Worm (Caenorhabditis elegans): ENCODE measurements around the gene ncx-7.

ncx-7 gene

ce11 chrIII:9720191-9720590 lies at the start of gene ncx-7:
Gene ncx-7, minus strand, starts transcription at chrIII:9720291.
- TF ChIP-seq unc-62 (GFP tag; optimal IDR thresholded peaks at IDR 0.05): no peak

- no peak for TF ChIP-seq unc-62 (GFP tag; optimal IDR thresholded peaks at IDR 0.05)
Measured at ce11 chrIII:9768023-9768422, 47.9 kb upstream of the ncx-7 start.

DNA sequence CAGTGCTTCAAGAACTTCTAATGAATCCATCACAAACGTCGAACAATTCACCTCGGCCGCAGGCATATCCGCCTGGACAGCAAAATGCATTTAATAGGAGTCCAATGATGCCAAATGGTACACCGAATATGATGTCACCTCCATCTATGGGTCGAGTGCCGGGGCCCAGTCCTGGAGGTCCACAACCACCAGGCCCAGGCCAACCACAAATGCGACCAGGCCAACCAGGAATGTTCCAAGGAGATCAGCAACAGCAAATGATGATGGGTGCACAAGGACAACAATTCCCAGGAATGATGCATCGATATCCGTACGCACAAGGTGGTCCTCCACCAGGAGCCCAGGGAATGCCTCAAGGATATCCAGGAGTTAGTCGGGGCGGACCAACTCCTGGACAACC lies 47.0 kb upstream of the ncx-7 start:
- no peak for TF ChIP-seq unc-62 (GFP tag; optimal IDR thresholded peaks at IDR 0.05)

DNA sequence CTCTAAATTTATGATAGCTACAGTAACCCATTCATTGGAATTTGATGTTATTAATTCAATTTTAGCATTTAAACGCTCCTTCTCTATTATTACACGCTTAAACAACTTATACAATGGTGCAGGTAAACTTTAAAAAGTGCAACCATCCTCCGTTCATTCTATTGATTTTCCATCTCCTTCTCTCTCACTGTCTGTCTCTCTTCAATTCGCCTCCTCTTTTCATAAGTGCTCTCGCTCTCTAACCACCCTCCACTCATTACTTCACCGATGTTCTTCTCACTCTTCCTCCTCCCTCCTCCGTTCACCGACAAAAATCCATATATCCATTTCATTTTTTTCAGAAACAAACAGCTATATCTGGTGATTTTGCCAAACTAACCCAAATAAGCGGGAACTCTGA lies 46.1 kb upstream of the ncx-7 start, which contains the start of gene cbp-1:
Gene cbp-1 (plus strand): TSS at position 335 of the 400 bp plus-strand sequence.
- no peak for TF ChIP-seq unc-62 (GFP tag; optimal IDR thresholded peaks at IDR 0.05)

DNA sequence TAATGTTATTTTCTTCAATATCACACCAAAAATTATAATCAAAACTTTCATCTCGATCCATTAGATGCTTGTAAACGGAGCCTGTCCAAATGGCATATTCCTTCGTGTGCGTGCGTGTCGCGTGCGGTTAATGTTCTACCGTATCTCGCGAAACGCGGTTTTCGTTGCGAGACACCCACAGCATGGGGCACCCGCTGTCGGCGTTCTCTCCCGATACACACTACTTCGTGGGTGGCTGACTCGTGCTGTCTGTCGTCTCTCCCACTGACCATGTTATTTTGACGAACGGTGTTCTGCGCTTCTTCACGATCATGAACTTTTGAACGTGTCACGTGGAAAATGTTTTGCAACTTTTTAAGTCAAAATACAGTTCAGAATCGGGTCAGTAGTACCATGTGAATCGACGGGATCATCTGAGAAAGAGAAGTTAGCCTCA lies 45.4 kb upstream of the ncx-7 start:
- no peak for TF ChIP-seq unc-62 (GFP tag; optimal IDR thresholded peaks at IDR 0.05)

DNA sequence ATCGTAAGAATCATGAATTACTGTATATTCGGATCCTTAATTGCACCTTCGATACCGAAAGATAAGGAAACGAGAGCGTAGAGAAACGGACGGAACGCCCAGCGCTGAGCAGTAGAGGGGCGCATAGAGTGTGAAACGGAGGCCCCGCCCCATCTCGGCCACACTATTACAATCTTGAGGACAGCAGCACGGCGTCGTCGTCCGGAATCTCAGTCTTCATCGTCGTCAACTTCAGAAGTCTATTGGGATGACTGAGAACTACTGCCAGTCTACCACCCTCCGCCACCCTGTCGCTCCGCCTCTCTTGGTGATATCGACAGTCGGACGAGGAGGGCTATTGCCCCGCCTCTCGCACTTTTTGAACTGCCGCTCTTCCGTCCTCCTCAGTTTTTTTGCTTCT lies 44.6 kb upstream of the ncx-7 start:
- no peak for TF ChIP-seq unc-62 (GFP tag; optimal IDR thresholded peaks at IDR 0.05)

DNA sequence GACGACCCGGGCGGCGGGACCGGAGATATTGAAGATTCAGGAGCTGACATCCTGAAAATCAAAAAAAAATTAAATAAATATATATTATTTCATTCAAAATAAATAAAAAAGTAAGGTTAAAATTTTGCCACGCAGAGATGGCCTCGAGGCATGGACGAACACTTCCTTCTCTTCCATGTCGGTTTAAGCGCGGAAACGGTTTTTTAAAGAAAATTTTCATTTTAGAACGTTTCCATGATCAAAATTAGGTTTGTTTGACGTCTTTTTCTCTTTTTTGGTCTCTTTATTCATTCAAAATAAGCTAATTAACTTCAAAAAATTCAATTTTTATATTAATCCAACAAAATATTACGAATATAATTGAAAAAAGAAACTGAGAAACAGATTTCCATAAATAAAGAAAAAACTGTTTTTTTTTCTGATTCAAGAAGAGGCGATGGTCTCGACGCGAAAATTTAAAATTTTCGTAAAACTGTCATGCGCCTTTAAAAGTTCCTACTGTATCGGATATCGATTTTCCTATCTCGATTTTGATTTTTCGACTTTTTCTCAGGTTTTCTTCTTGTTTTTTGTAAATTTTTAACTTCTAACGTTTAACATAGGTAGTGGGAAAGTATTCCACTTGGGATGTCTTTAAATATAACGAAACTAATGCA lies 42.1 kb upstream of the ncx-7 start, which contains the start of gene gcc-2:
Gene gcc-2 (minus strand): TSS at position 51 of the 656 bp plus-strand sequence.
- no peak for TF ChIP-seq unc-62 (GFP tag; optimal IDR thresholded peaks at IDR 0.05)

DNA sequence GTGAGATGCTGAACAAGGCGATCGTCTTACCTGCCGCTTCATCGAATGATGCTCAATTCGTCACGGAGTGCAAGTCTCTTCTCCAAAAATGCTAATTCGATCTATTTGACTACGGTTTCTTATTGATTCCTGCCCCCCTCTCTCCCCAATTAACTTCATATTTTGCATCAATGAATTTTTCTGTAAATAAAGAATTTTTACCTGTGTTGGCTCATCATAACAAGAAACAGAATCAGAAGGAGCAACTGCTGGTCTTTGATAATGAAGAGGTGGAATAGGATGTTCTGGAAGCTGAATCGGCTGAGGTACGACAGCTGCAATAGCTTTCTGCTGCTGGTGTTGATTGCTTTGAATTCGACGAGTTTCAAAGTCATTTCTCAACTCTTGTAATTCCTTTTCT lies 40.1 kb upstream of the ncx-7 start:
- no peak for TF ChIP-seq unc-62 (GFP tag; optimal IDR thresholded peaks at IDR 0.05)

ce11 chrIII:9758848-9759247 lies 38.8 kb upstream of the ncx-7 start, which contains the start of gene rmd-1:
Gene rmd-1, plus strand, starts transcription at chrIII:9759094.
- no peak for TF ChIP-seq unc-62 (GFP tag; optimal IDR thresholded peaks at IDR 0.05)

DNA sequence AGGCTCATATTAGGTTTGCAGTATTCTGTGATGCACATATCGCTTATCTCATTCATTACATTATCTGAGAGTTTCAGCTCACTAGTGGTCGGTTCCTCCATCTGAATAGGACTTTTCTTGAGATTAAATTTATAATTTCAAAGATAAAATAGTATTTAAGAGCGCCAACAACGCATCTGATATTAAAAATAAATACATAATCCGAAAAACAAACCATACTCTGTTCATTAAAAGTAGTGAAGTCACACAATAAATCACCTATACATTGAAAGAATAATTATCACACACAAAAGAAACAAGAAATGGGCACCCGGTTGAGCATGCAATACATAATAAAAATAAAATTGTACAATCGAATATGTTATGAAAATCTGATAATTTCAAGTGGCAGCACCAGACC lies 37.3 kb upstream of the ncx-7 start, which contains the start of gene vps-53:
Gene vps-53 (minus strand): TSS at position 101 of the 400 bp plus-strand sequence.
- no peak for TF ChIP-seq unc-62 (GFP tag; optimal IDR thresholded peaks at IDR 0.05)

DNA sequence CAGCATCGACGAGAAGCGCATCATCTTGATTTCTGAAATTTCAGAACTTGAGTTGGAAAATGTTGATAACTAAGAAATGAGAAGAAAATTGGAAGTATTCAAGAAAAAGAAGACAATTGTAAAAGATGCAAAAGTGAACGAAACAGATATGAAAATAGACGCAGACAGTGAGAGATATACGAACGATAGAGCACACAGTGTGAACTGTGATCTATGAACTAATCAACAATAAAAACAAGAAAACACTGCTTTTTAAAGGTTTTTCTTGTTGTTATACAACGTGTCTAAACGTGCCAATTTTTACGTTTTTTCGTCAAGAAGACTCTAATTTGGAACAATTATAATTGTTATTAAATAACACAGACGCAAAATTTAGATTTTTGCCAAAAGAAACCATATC lies 32.8 kb upstream of the ncx-7 start, which contains the start of gene ech-6:
Gene ech-6 (minus strand): TSS at position 32 of the 400 bp plus-strand sequence.
- no peak for TF ChIP-seq unc-62 (GFP tag; optimal IDR thresholded peaks at IDR 0.05)

ce11 chrIII:9751074-9751473 lies 31.0 kb upstream of the ncx-7 start, which contains the start of gene T05G5.5:
Gene T05G5.5, minus strand, starts transcription at chrIII:9751432.
- TF ChIP-seq unc-62 (GFP tag; optimal IDR thresholded peaks at IDR 0.05): no peak

DNA sequence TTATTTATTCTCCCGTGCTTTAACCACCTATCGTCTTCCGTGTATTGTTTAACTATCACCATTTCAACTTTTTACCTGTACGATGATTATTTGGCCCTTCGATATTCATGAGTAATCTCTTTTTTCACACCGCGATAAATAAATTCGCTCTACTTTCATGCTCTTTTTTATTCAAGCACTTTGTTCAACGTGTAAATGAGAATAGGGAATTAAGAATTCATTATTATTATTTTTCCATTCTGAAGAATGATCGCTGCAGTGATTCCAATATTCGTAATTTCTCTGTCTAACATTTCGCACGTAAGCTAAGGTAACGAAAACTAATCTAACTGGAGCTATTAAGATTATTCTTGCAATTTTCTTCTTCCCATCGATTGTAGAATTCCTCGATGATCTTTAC lies 28.6 kb upstream of the ncx-7 start, which contains the start of gene T05G5.4:
Gene T05G5.4 (plus strand): TSS at position 241 of the 400 bp plus-strand sequence.
- TF ChIP-seq unc-62 (GFP tag; optimal IDR thresholded peaks at IDR 0.05): no peak

DNA sequence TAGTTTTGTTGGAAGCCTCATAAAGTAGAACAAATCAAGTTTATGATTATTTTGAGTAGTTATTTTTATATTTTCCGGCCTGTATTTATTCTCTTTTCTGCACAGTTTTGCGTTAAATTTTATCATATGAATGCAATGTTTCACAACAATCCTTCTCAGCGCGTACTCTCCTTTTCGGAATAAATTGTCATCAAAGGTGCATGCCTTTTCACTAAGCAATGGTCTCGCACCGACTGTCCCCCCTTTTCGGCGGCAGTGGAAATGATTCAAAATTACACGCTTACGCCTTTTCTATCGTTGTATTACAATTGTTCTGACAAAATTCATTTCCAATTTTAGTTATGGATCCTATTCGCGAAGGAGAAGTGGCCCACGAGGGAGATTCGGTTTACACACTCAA lies 27.0 kb upstream of the ncx-7 start, which contains the start of the genes iff-1 and cdk-1:
Gene iff-1 (minus strand): TSS at position 61 of the 400 bp plus-strand sequence.
Gene cdk-1 (plus strand): TSS at position 340 of the 400 bp plus-strand sequence.
- TF ChIP-seq unc-62 (GFP tag; optimal IDR thresholded peaks at IDR 0.05): no peak

DNA sequence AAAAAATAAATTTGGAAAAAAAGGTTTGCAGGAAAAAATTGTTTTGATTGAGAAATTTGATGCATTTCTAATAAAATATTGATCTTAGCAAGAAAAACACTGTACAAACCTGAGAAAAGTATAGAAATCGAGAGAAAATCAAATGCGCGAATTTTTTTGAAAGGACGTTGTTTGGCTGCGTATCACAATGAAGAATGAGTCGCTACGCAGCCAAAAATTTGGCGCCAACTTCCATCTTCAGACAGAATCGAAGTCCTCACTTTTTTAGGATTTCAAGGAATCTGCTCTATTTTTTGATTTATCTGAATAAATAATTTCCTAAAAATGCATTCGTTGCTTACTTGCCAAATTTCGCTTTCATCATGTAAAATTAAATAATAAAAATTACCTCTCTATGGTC lies 26.6 kb upstream of the ncx-7 start:
- no peak for TF ChIP-seq unc-62 (GFP tag; optimal IDR thresholded peaks at IDR 0.05)

DNA sequence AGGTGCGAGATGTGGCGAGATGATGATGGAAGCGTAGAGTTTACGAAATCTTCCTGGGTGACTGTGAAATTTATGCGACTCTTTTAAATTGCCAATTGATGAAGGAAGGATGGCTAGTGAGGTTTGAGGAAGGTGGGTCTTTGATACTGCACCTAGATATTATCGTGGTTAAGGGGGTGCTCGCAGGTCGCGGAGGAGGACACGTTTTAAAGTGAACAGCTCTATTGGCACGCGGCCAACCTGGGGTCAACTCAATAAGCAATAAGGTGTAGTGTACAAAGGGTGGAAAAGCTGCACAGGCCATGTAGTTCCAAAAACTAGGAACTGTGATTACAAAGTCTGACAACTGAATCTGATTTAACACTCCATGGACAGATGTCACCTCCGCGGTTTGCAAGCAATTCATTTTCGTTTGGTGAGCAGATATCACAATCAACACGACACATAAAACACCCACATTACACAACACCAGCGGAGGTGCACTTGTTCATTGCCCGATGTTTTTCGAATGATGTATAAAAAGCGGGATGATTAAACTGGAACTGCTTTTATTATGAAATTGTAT lies 25.3 kb upstream of the ncx-7 start:
- TF ChIP-seq unc-62 (GFP tag; optimal IDR thresholded peaks at IDR 0.05): no peak

DNA sequence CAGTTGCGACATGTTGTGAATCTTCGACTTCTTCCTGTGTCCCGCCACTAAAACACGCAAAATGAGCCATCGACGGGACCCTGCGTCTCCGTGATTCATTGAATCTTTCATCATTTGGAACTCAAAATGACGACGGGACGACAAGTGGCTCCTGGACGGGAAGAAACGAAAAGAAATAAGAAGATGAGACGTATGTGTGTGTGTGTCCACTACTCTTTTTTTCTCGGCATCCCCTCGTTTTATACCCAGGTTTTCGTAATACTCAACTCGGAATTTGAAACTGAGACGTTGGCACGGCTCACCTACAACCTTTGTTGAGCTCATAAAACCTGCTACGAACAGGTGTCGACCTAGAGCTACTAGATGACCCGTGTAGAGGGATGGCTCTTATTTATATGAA lies 24.4 kb upstream of the ncx-7 start:
- TF ChIP-seq unc-62 (GFP tag; optimal IDR thresholded peaks at IDR 0.05): no peak

Data from whole organism, dauer.